Worm (Caenorhabditis elegans) whole organism, L2 larva: ENCODE results near the gene R12B2.7.

Experiments used
- C34F6.9 ChIP-seq: fragments of 150-350 bp; optimal IDR thresholded peaks from 2 replicates; lab custom pipeline; 2014; ENCODE audit warnings: missing biosample characterization, missing genetic modification characterization
- F13H6.1 ChIP-seq: sonication (generic microtip); optimal IDR thresholded peaks from 2 replicates; lab custom pipeline; 2016; ENCODE audit warnings: missing genetic modification characterization, missing compliant biosample characterization
- R02D3.7 ChIP-seq: fragments of 150-350 bp; optimal IDR thresholded peaks from 2 replicates; lab custom pipeline; 2014; ENCODE audit warnings: missing biosample characterization, missing genetic modification characterization
- Y55F3AM.14 ChIP-seq: fragments of 200-800 bp; sonication (Bioruptor generic); optimal IDR thresholded peaks from 2 replicates; lab custom pipeline; 2018; ENCODE audit warnings: mild to moderate bottlenecking, missing genetic modification characterization, missing compliant biosample characterization
- ZK546.5 ChIP-seq: sonication (generic microtip); optimal IDR thresholded peaks from 2 replicates; lab custom pipeline; 2017; ENCODE audit warnings: missing biosample characterization, missing genetic modification characterization
- blmp-1 ChIP-seq: sonication (generic microtip); optimal IDR thresholded peaks from 2 replicates; lab custom pipeline; 2017; ENCODE audit warnings: missing genetic modification characterization, mild to moderate bottlenecking, missing compliant biosample characterization, antibody characterized with exemption, moderate library complexity; ENCODE audit not compliant: insufficient read depth
- ceh-16 ChIP-seq: fragments of 150-350 bp; optimal IDR thresholded peaks from 2 replicates; lab custom pipeline; 2014; ENCODE audit warnings: missing biosample characterization, missing genetic modification characterization
- ceh-82 ChIP-seq: fragments of 150-350 bp; optimal IDR thresholded peaks from 2 replicates; lab custom pipeline; 2014; ENCODE audit warnings: missing biosample characterization, missing genetic modification characterization
- crh-2 ChIP-seq: sonication (generic microtip); optimal IDR thresholded peaks from 2 replicates; lab custom pipeline; 2017; ENCODE audit warnings: missing biosample characterization, missing genetic modification characterization
- egl-27 ChIP-seq: sonication (generic microtip); optimal IDR thresholded peaks from 3 replicates; lab custom pipeline; 2017; ENCODE audit warnings: missing biosample characterization, missing genetic modification reagents, missing genetic modification characterization
- elt-1 ChIP-seq: fragments of 150-350 bp; optimal IDR thresholded peaks from 2 replicates; lab custom pipeline; 2014; ENCODE audit warnings: missing biosample characterization, missing genetic modification characterization
- elt-3 ChIP-seq: sonication (generic microtip); optimal IDR thresholded peaks from 2 replicates; lab custom pipeline; 2017; ENCODE audit warnings: missing biosample characterization, missing genetic modification characterization
- fos-1 ChIP-seq: fragments of 150-350 bp; optimal IDR thresholded peaks from 2 replicates; lab custom pipeline; 2014; ENCODE audit warnings: missing biosample characterization, missing genetic modification characterization
- gmeb-1 ChIP-seq: fragments of 150-350 bp; optimal IDR thresholded peaks from 2 replicates; lab custom pipeline; 2014; ENCODE audit warnings: missing biosample characterization, missing genetic modification characterization
- lsy-2 ChIP-seq, 2 experiments: fragments of 150-350 bp in 1 of 2; sonication (generic microtip) in 1 of 2; optimal IDR thresholded peaks; 2 replicates each; lab custom pipeline; 2014 to 2017; ENCODE audit warnings: missing biosample characterization in 2 of 2, missing genetic modification characterization in 2 of 2
- mab-5 ChIP-seq: fragments of 150-350 bp; optimal IDR thresholded peaks from 2 replicates; lab custom pipeline; 2014; ENCODE audit warnings: missing biosample characterization, missing genetic modification characterization
- mdl-1 ChIP-seq, 2 experiments: fragments of 150-350 bp in 1 of 2; sonication (generic microtip) in 1 of 2; optimal IDR thresholded peaks; 2 replicates each; lab custom pipeline; 2017; ENCODE audit warnings: missing biosample characterization in 2 of 2, missing genetic modification characterization in 2 of 2
- nhr-11 ChIP-seq: fragments of 150-350 bp; optimal IDR thresholded peaks from 2 replicates; lab custom pipeline; 2014; ENCODE audit warnings: missing biosample characterization, missing genetic modification characterization
- nhr-12 ChIP-seq: fragments of 150-350 bp; optimal IDR thresholded peaks from 2 replicates; lab custom pipeline; 2014; ENCODE audit warnings: missing biosample characterization, missing genetic modification characterization
- nhr-129 ChIP-seq: fragments of 150-350 bp; optimal IDR thresholded peaks from 2 replicates; lab custom pipeline; 2014; ENCODE audit warnings: missing biosample characterization, missing genetic modification characterization
- nhr-23 ChIP-seq: fragments of 150-350 bp; optimal IDR thresholded peaks from 2 replicates; lab custom pipeline; 2014; ENCODE audit warnings: missing biosample characterization, missing genetic modification reagents, missing genetic modification characterization
- nhr-237 ChIP-seq: fragments of 150-350 bp; optimal IDR thresholded peaks from 2 replicates; lab custom pipeline; 2014; ENCODE audit warnings: missing biosample characterization, missing genetic modification characterization
- nhr-6 ChIP-seq: fragments of 150-350 bp; optimal IDR thresholded peaks from 2 replicates; lab custom pipeline; 2014; ENCODE audit warnings: missing biosample characterization, missing genetic modification characterization
- sem-4 ChIP-seq: fragments of 150-350 bp; optimal IDR thresholded peaks from 2 replicates; lab custom pipeline; 2014; ENCODE audit warnings: missing biosample characterization, missing genetic modification reagents, missing genetic modification characterization
- skn-1 ChIP-seq: sonication (generic microtip); optimal IDR thresholded peaks from 2 replicates; lab custom pipeline; 2017; ENCODE audit warnings: missing biosample characterization, missing genetic modification characterization
- sma-9 ChIP-seq, 2 experiments: fragments of 150-350 bp in 1 of 2; sonication (generic microtip) in 1 of 2; optimal IDR thresholded peaks; 2 replicates each; lab custom pipeline; 2014 to 2016; ENCODE audit warnings: missing genetic modification characterization in 2 of 2, mild to moderate bottlenecking in 1 of 2, missing biosample characterization in 1 of 2, missing compliant biosample characterization in 1 of 2, missing genetic modification reagents in 1 of 2, moderate library complexity in 1 of 2
- snpc-4 ChIP-seq: fragments of 150-350 bp; optimal IDR thresholded peaks from 2 replicates; lab custom pipeline; 2014; ENCODE audit warnings: missing biosample characterization, missing genetic modification characterization
- unc-62 ChIP-seq: fragments of 150-350 bp; optimal IDR thresholded peaks from 2 replicates; lab custom pipeline; 2014; ENCODE audit warnings: missing biosample characterization, missing genetic modification reagents, missing genetic modification characterization
- zag-1 ChIP-seq: fragments of 150-350 bp; optimal IDR thresholded peaks from 2 replicates; lab custom pipeline; 2014; ENCODE audit warnings: missing biosample characterization, missing genetic modification characterization
- ztf-1 ChIP-seq: fragments of 200-800 bp; sonication (Bioruptor generic); conservative IDR thresholded peaks from 2 replicates; pipeline ENCODE4 v1.3.6; 2022; ENCODE audit warnings: missing genetic modification characterization, missing compliant biosample characterization
- ztf-11 ChIP-seq: sonication (generic microtip); optimal IDR thresholded peaks from 2 replicates; lab custom pipeline; 2017; ENCODE audit warnings: missing biosample characterization, missing genetic modification characterization
- ztf-4 ChIP-seq: fragments of 150-350 bp; optimal IDR thresholded peaks from 2 replicates; lab custom pipeline; 2014; ENCODE audit warnings: missing biosample characterization, missing genetic modification characterization

Gene R12B2.7

ce11 chrIII:5838159-5839046 is 23.6 kb downstream of the R12B2.7 start (continued):
- no peak for TF ChIP-seq nhr-12 (tag; lab: Kevin White, UChicago)
- no peak for TF ChIP-seq zag-1 (tag; lab: Kevin White, UChicago)
- TF ChIP-seq sma-9 (GFP tag; optimal IDR thresholded peaks at IDR 0.05; lab: Kevin White, UChicago): peak; percentile 89
- no peak for TF ChIP-seq sma-9 (tag; optimal IDR thresholded peaks at IDR 0.05; lab: Kevin White, UChicago)
- no peak for TF ChIP-seq ceh-82 (tag; lab: Kevin White, UChicago)
- TF ChIP-seq ztf-11 (tag; lab: Kevin White, UChicago): no peak
- no peak for TF ChIP-seq Y55F3AM.14 (GFP tag; lab: Kevin White, UChicago)
- TF ChIP-seq R02D3.7: no peak
- peak; percentile 36 for TF ChIP-seq blmp-1 (tag; lab: Kevin White, UChicago)
- TF ChIP-seq unc-62 (GFP tag; lab: Kevin White, UChicago): no peak

DNA sequence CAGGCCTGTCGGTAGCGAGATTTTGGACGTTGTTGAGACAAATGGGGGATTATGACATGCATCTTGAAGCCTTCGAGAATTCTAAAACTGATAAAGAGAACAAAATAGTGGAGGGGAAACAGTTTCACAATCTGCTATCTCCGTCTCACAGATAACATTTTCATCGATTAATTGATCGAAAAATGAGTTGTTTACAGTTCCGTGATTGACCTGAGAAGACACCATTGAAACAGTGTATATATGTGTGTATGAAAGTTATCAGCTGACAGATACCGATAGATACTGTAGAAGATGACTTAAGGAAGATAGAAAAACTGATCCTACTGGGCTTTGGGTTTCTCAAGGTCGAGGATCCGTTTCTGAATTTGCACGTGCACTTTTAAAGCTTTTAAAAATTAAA is 24.3 kb downstream of the R12B2.7 start:
- TF ChIP-seq lsy-2 (tag; optimal IDR thresholded peaks at IDR 0.05; lab: Kevin White, UChicago): peak in 1 of 2 experiments; percentile 32
- peak; percentile 49 for TF ChIP-seq blmp-1 (tag; lab: Kevin White, UChicago)
- TF ChIP-seq mab-5 (tag; lab: Kevin White, UChicago): no peak
- peak; percentile 41 for TF ChIP-seq fos-1 (tag; lab: Kevin White, UChicago)
- no peak for TF ChIP-seq elt-1 (tag; lab: Kevin White, UChicago)
- TF ChIP-seq ztf-4 (tag; lab: Kevin White, UChicago): no peak
- peak; percentile 46 for TF ChIP-seq gmeb-1
- TF ChIP-seq nhr-11 (tag; lab: Kevin White, UChicago): no peak
- TF ChIP-seq nhr-6 (tag; lab: Kevin White, UChicago): no peak
- TF ChIP-seq egl-27: peak; percentile 59
- no peak for TF ChIP-seq snpc-4 (tag; lab: Kevin White, UChicago)
- no peak for TF ChIP-seq sem-4 (tag; lab: Kevin White, UChicago)
- TF ChIP-seq crh-2: peak; percentile 25
- TF ChIP-seq nhr-23 (tag; lab: Kevin White, UChicago): no peak
- peak; percentile 61 for TF ChIP-seq sma-9 (GFP tag; optimal IDR thresholded peaks at IDR 0.05; lab: Kevin White, UChicago)
- no peak for TF ChIP-seq sma-9 (tag; optimal IDR thresholded peaks at IDR 0.05; lab: Kevin White, UChicago)
- no peak for TF ChIP-seq ceh-16 (tag; lab: Kevin White, UChicago)
- no peak for TF ChIP-seq R02D3.7
- no peak for TF ChIP-seq F13H6.1 (tag; lab: Kevin White, UChicago)
- no peak for TF ChIP-seq ztf-1 (GFP tag; lab: Robert Waterston, UW)
- peak; percentile 3 for TF ChIP-seq skn-1 (tag; lab: Kevin White, UChicago)
- TF ChIP-seq nhr-129 (tag; lab: Kevin White, UChicago): peak; percentile 26
- TF ChIP-seq mdl-1 (tag; optimal IDR thresholded peaks at IDR 0.05; lab: Kevin White, UChicago): no peak
- no peak for TF ChIP-seq ZK546.5 (tag; lab: Kevin White, UChicago)
- TF ChIP-seq nhr-237 (tag; lab: Kevin White, UChicago): no peak
- TF ChIP-seq unc-62 (GFP tag; lab: Kevin White, UChicago): no peak
- TF ChIP-seq, all 48 proteins: peak for 9

ce11 chrIII:5839598-5839997 is 24.8 kb downstream of the R12B2.7 start:
- no peak for TF ChIP-seq blmp-1 (tag; lab: Kevin White, UChicago)
- TF ChIP-seq sma-9 (GFP tag; optimal IDR thresholded peaks at IDR 0.05; lab: Kevin White, UChicago): peak; percentile 6
- no peak for TF ChIP-seq sma-9 (tag; optimal IDR thresholded peaks at IDR 0.05; lab: Kevin White, UChicago)
- TF ChIP-seq elt-3 (tag; lab: Kevin White, UChicago): no peak
- no peak for TF ChIP-seq nhr-12 (tag; lab: Kevin White, UChicago)
- peak; percentile 16 for TF ChIP-seq C34F6.9 (tag; lab: Kevin White, UChicago)
- TF ChIP-seq, all 48 proteins: peak for 2

ce11 chrIII:5840277-5840676 is 25.4 kb downstream of the R12B2.7 start:
- TF ChIP-seq C34F6.9 (tag; lab: Kevin White, UChicago): no peak
- peak; percentile 5 for TF ChIP-seq sma-9 (GFP tag; optimal IDR thresholded peaks at IDR 0.05; lab: Kevin White, UChicago)
- TF ChIP-seq sma-9 (tag; optimal IDR thresholded peaks at IDR 0.05; lab: Kevin White, UChicago): no peak
- peak; percentile 40 for TF ChIP-seq fos-1 (tag; lab: Kevin White, UChicago)
